Fruit fly (Drosophila melanogaster): ENCODE data around the gene pasi1.

DNA sequence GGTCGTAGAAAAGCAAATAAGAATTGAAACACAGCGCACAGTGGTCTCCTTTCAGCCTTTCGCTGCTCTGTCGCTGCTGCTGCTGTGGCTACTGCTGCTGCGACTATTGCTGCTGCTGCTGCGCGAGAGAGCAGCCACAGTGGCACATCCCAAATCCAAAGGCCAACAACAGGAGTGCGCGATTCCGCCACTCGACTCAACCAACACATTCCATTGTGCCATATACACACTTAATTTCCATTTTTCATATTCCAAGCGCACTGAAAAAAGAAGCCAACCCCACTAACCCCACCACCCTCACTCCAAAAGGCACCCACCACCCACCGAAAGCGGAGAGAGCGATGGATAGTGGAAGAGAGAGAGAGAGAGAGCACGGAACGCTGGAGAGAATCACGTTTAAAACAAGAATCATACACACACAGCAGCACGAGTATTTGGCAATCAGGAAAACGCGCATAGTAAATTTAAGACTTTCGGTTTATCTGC, 18.7 kb upstream of the pasi1 start:
- TF ChIP-seq OdsH (GFP tag; optimal IDR thresholded peaks at IDR 0.05) (no peak), psq (GFP tag; optimal IDR thresholded peaks at IDR 0.05) (no peak), jim (GFP tag; optimal IDR thresholded peaks at IDR 0.05) (no peak), br (GFP tag; optimal IDR thresholded peaks at IDR 0.05) (no peak), CG9705 (GFP tag; optimal IDR thresholded peaks at IDR 0.05) (no peak), GATAd (GFP tag; optimal IDR thresholded peaks at IDR 0.05) (no peak), Dfd (GFP tag; optimal IDR thresholded peaks at IDR 0.05) (no peak), rgr (GFP tag; optimal IDR thresholded peaks at IDR 0.05) (no peak), usp (GFP tag; optimal IDR thresholded peaks at IDR 0.05) (no peak), lola (GFP tag; optimal IDR thresholded peaks at IDR 0.05) (no peak)
